Fruit fly (Drosophila melanogaster) whole organism, embryonic: ENCODE data around the gene spg.

ENCODE experiments used
- CG10267 ChIP-seq: fragments of 200-800 bp; sonication (Bioruptor generic); optimal IDR thresholded peaks from 2 replicates; lab custom pipeline; 2018; ENCODE audit warnings: missing biosample characterization, mild to moderate bottlenecking, missing genetic modification characterization, moderate library complexity
- CG10321 ChIP-seq: fragments of 200-800 bp; sonication (Bioruptor generic); IDR thresholded peaks from 2 replicates; pipeline ENCODE4 v1.3.6; 2022; ENCODE audit warnings: missing biosample characterization, missing genetic modification characterization
- CG11560 ChIP-seq: fragments of 200-800 bp; sonication (Bioruptor generic); IDR thresholded peaks from 3 replicates; pipeline ENCODE4 v1.3.6; 2022; ENCODE audit warnings: missing biosample characterization, missing genetic modification characterization
- CG12219 ChIP-seq: fragments of 200-800 bp; sonication (Bioruptor generic); optimal IDR thresholded peaks from 3 replicates; lab custom pipeline; 2018; ENCODE audit warnings: missing biosample characterization, mild to moderate bottlenecking, missing genetic modification characterization
- CG12391 ChIP-seq: fragments of 200-800 bp; sonication (Bioruptor generic); optimal IDR thresholded peaks from 3 replicates; lab custom pipeline; 2018; ENCODE audit warnings: missing biosample characterization, mild to moderate bottlenecking, missing genetic modification characterization, moderate library complexity
- CG12769 ChIP-seq: fragments of 200-800 bp; sonication (Bioruptor generic); optimal IDR thresholded peaks from 2 replicates; lab custom pipeline; 2019; ENCODE audit warnings: missing biosample characterization, mild to moderate bottlenecking, missing genetic modification characterization, moderate library complexity
- CG13123 ChIP-seq: fragments of 200-800 bp; sonication (Bioruptor generic); optimal IDR thresholded peaks from 2 replicates; lab custom pipeline; 2016; ENCODE audit warnings: missing biosample characterization, missing genetic modification characterization
- CG14014 ChIP-seq: fragments of 200-800 bp; sonication (Bioruptor generic); IDR thresholded peaks from 2 replicates; pipeline ENCODE4 v1.3.6; 2022; ENCODE audit warnings: missing biosample characterization, missing genetic modification characterization
- CG14050 ChIP-seq: fragments of 200-800 bp; sonication (Bioruptor generic); IDR thresholded peaks from 3 replicates; pipeline ENCODE4 v1.3.6; 2022; ENCODE audit warnings: missing biosample characterization, missing genetic modification characterization
- CG14860 ChIP-seq: fragments of 200-800 bp; sonication (Bioruptor generic); IDR thresholded peaks from 3 replicates; pipeline ENCODE4 v1.3.6; 2022; ENCODE audit warnings: missing biosample characterization, missing genetic modification characterization; ENCODE audit not compliant: partially characterized antibody
- CG17612 ChIP-seq: fragments of 200-800 bp; sonication (Bioruptor generic); IDR thresholded peaks from 2 replicates; pipeline ENCODE4 v1.3.6; 2022; ENCODE audit warnings: missing biosample characterization, missing genetic modification characterization
- CG2120 ChIP-seq: fragments of 200-800 bp; sonication (Bioruptor generic); optimal IDR thresholded peaks from 3 replicates; lab custom pipeline; 2016; ENCODE audit warnings: missing biosample characterization, missing genetic modification characterization
- CG2202 ChIP-seq: fragments of 200-800 bp; sonication (Bioruptor generic); optimal IDR thresholded peaks from 2 replicates; lab custom pipeline; 2018; ENCODE audit warnings: missing biosample characterization, mild to moderate bottlenecking, missing genetic modification characterization
- CG2712 ChIP-seq: fragments of 200-800 bp; optimal IDR thresholded peaks from 3 replicates; lab custom pipeline; 2019; ENCODE audit warnings: missing biosample characterization, mild to moderate bottlenecking, missing genetic modification characterization, moderate library complexity
- CG32767 ChIP-seq: fragments of 200-800 bp; sonication (Bioruptor generic); IDR thresholded peaks from 2 replicates; pipeline ENCODE4 v1.3.6; 2022; ENCODE audit warnings: missing biosample characterization, missing genetic modification characterization
- CG34422 ChIP-seq: fragments of 200-800 bp; sonication (Bioruptor generic); IDR thresholded peaks from 3 replicates; pipeline ENCODE4 v1.3.6; 2022; ENCODE audit warnings: missing biosample characterization, missing genetic modification characterization
- CG43689 ChIP-seq: fragments of 200-800 bp; sonication (Bioruptor generic); IDR thresholded peaks from 2 replicates; pipeline ENCODE4 v1.3.6; 2022; ENCODE audit warnings: missing biosample characterization, missing genetic modification characterization
- CG6175 ChIP-seq: fragments of 200-800 bp; sonication (Bioruptor generic); IDR thresholded peaks from 3 replicates; pipeline ENCODE4 v1.3.6; 2022; ENCODE audit warnings: missing biosample characterization, missing genetic modification characterization
- CG7271 ChIP-seq: fragments of 200-800 bp; sonication (Bioruptor generic); optimal IDR thresholded peaks from 2 replicates; lab custom pipeline; 2018; ENCODE audit warnings: missing biosample characterization, mild to moderate bottlenecking, missing genetic modification characterization, moderate library complexity
- CG7987 ChIP-seq: fragments of 200-800 bp; sonication (Bioruptor generic); optimal IDR thresholded peaks from 2 replicates; lab custom pipeline; 2018; ENCODE audit warnings: missing biosample characterization, mild to moderate bottlenecking, missing genetic modification characterization, moderate library complexity
- Chrac-16 ChIP-seq: fragments of 200-800 bp; sonication (Bioruptor generic); optimal IDR thresholded peaks from 3 replicates; lab custom pipeline; 2016; ENCODE audit warnings: missing biosample characterization, missing genetic modification characterization
- D19B ChIP-seq: fragments of 200-800 bp; sonication (Bioruptor generic); optimal IDR thresholded peaks from 2 replicates; lab custom pipeline; 2017; ENCODE audit warnings: missing biosample characterization, mild to moderate bottlenecking, missing genetic modification characterization
- Drgx ChIP-seq: fragments of 200-800 bp; sonication (Bioruptor generic); IDR thresholded peaks from 2 replicates; pipeline ENCODE4 v1.3.6; 2022; ENCODE audit warnings: missing biosample characterization, missing genetic modification characterization
- E2f1 ChIP-seq: fragments of 200-800 bp; sonication (Bioruptor generic); IDR thresholded peaks from 2 replicates; pipeline ENCODE4 v1.3.6; 2022; ENCODE audit warnings: missing biosample characterization, missing genetic modification characterization
- Lhr ChIP-seq: fragments of 200-800 bp; sonication (Bioruptor generic); optimal IDR thresholded peaks from 3 replicates; lab custom pipeline; 2017; ENCODE audit warnings: mild to moderate bottlenecking, missing biosample characterization, missing genetic modification reagents, missing genetic modification characterization
- Ravus ChIP-seq: fragments of 200-800 bp; sonication (Bioruptor generic); IDR thresholded peaks from 2 replicates; pipeline ENCODE4 v1.3.6; 2022; ENCODE audit warnings: missing biosample characterization, missing genetic modification characterization
- Ssrp ChIP-seq: fragments of 200-800 bp; sonication (Bioruptor generic); optimal IDR thresholded peaks from 2 replicates; lab custom pipeline; 2018; ENCODE audit warnings: missing biosample characterization, mild to moderate bottlenecking, missing genetic modification characterization, moderate library complexity
- Taf1 ChIP-seq: fragments of 200-800 bp; sonication (Bioruptor generic); IDR thresholded peaks from 2 replicates; pipeline ENCODE4 v1.3.6; 2022; ENCODE audit warnings: missing biosample characterization, missing genetic modification characterization
- Usf ChIP-seq: fragments of 200-800 bp; sonication (Bioruptor generic); optimal IDR thresholded peaks from 2 replicates; lab custom pipeline; 2017; ENCODE audit warnings: missing genotype, missing biosample characterization, missing genetic modification characterization
- az2 ChIP-seq: fragments of 200-800 bp; sonication (Bioruptor generic); optimal IDR thresholded peaks from 3 replicates; lab custom pipeline; 2016; ENCODE audit warnings: missing biosample characterization, missing genetic modification characterization
- crc ChIP-seq: fragments of 200-800 bp; sonication (Bioruptor generic); optimal IDR thresholded peaks from 2 replicates; lab custom pipeline; 2016; ENCODE audit warnings: missing biosample characterization, missing genetic modification characterization
- cwo ChIP-seq: fragments of 200-800 bp; sonication (Bioruptor generic); optimal IDR thresholded peaks from 3 replicates; lab custom pipeline; 2017; ENCODE audit warnings: missing biosample characterization, missing genetic modification characterization, mild to moderate bottlenecking, moderate library complexity, missing genetic modification reagents
- dm ChIP-seq: fragments of 200-800 bp; sonication (Bioruptor generic); optimal IDR thresholded peaks from 3 replicates; lab custom pipeline; 2016; ENCODE audit warnings: missing biosample characterization, missing genetic modification characterization
- dmrt99B ChIP-seq: fragments of 200-800 bp; sonication (Bioruptor generic); optimal IDR thresholded peaks from 2 replicates; lab custom pipeline; 2018; ENCODE audit warnings: missing biosample characterization, mild to moderate bottlenecking, missing genetic modification characterization, moderate library complexity
- fd96Cb ChIP-seq: fragments of 200-800 bp; sonication (Bioruptor generic); optimal IDR thresholded peaks from 2 replicates; lab custom pipeline; 2018; ENCODE audit warnings: missing biosample characterization, mild to moderate bottlenecking, missing genetic modification characterization, moderate library complexity
- fru ChIP-seq: fragments of >200 bp; optimal IDR thresholded peaks from 2 replicates; lab custom pipeline; 2017
- ftz-f1 ChIP-seq: fragments of 200-800 bp; sonication (Bioruptor generic); optimal IDR thresholded peaks from 2 replicates; lab custom pipeline; 2016; ENCODE audit warnings: missing biosample characterization, missing genetic modification characterization
- gem ChIP-seq: fragments of 200-800 bp; sonication (Bioruptor generic); optimal IDR thresholded peaks from 2 replicates; lab custom pipeline; 2019; ENCODE audit warnings: missing biosample characterization, mild to moderate bottlenecking, missing genetic modification characterization, moderate library complexity
- grn ChIP-seq: fragments of 200-800 bp; sonication (Bioruptor generic); optimal IDR thresholded peaks from 3 replicates; lab custom pipeline; 2017; ENCODE audit warnings: missing biosample characterization, missing genetic modification characterization
- inv ChIP-seq: fragments of 200-800 bp; sonication (Bioruptor generic); IDR thresholded peaks from 2 replicates; pipeline ENCODE4 v1.3.6; 2022; ENCODE audit warnings: missing biosample characterization, missing genetic modification characterization; ENCODE audit not compliant: partially characterized antibody
- lbe ChIP-seq: fragments of 200-800 bp; sonication (Bioruptor generic); optimal IDR thresholded peaks from 2 replicates; lab custom pipeline; 2016; ENCODE audit warnings: missing biosample characterization, mild to moderate bottlenecking, missing genetic modification characterization
- nom ChIP-seq: fragments of 200-800 bp; sonication (Bioruptor generic); optimal IDR thresholded peaks from 2 replicates; lab custom pipeline; 2017; ENCODE audit warnings: missing biosample characterization, missing genetic modification characterization, mild to moderate bottlenecking, moderate library complexity, missing genetic modification reagents
- peb ChIP-seq: fragments of 200-800 bp; sonication (Bioruptor generic); IDR thresholded peaks from 2 replicates; pipeline ENCODE4 v1.3.6; 2022; ENCODE audit warnings: missing biosample characterization, missing genetic modification characterization
- pfk ChIP-seq: fragments of 200-800 bp; sonication (Bioruptor generic); optimal IDR thresholded peaks from 2 replicates; lab custom pipeline; 2018; ENCODE audit warnings: missing biosample characterization, mild to moderate bottlenecking, missing genetic modification characterization, moderate library complexity
- prd ChIP-seq, 3 experiments: fragments of >200 bp in 2 of 3; fragments of 200-800 bp in 1 of 3; sonication (Bioruptor generic) in 1 of 3; optimal IDR thresholded peaks in 2 of 3; IDR thresholded peaks in 1 of 3; 2 replicates in 2 of 3; 3 replicates in 1 of 3; pipeline versions ENCODE4 v1.3.6 to Lab custom; 2017 to 2022; ENCODE audit warnings: missing biosample characterization in 1 of 3, missing genetic modification characterization in 1 of 3
- ranshi ChIP-seq: fragments of 200-800 bp; sonication (Bioruptor generic); IDR thresholded peaks from 2 replicates; pipeline ENCODE4 v1.3.6; 2022; ENCODE audit warnings: missing biosample characterization, missing genetic modification characterization
- row ChIP-seq: fragments of 200-800 bp; sonication (Bioruptor generic); IDR thresholded peaks from 3 replicates; pipeline ENCODE4 v1.3.6; 2022; ENCODE audit warnings: missing biosample characterization, missing genetic modification characterization
- shn ChIP-seq: fragments of 200-800 bp; sonication (Bioruptor generic); optimal IDR thresholded peaks from 3 replicates; lab custom pipeline; 2016; ENCODE audit warnings: missing biosample characterization, missing genetic modification characterization
- tll ChIP-seq, 2 experiments: fragments of 200-800 bp in 1 of 2; fragments of >200 bp in 1 of 2; sonication (Bioruptor generic) in 1 of 2; optimal IDR thresholded peaks; 2 replicates each; lab custom pipeline; 2017 to 2019; ENCODE audit warnings: missing biosample characterization in 2 of 2, missing genetic modification characterization in 2 of 2, mild to moderate bottlenecking in 1 of 2, moderate library complexity in 1 of 2
- z ChIP-seq: fragments of 200-800 bp; sonication (Bioruptor generic); IDR thresholded peaks from 3 replicates; pipeline ENCODE4 v1.3.6; 2022; ENCODE audit warnings: missing biosample characterization, missing genetic modification characterization

The spg gene

DNA sequence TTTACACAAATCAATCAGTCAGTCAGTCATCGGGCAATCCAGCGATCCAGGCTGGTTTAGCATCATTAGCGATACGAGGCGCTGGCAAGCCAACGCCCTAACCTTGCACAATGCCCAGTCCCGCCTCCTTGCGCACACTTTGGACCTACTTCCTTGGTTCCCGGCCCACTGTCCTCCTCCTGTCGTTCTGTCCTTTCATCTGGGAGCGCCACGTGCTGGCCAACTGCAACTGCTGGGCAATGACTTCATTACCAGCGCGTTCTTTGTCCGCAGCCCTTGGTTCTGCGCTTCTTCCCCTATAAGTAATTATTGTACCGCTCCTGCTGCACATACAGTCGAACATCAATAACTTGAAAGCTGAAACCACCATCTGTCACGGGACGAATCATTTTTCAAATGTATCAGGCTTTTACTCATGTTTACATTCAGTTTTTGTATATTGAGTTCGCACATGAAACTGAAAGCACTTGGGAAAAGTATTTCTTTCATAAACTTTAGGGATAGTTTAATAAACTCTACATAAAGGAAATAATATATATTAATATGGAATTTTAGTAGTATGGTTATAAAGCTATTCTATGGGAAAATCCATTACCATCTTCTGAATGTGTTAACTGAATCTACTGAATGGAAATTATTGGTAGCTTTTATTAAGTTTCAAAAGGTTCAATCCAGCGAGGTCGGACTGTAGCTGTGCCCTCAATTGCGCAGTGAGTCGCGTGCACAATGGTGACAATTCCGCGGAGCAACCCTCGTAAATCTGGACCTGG, 2.7 kb downstream of the spg start (continued):
- TF ChIP-seq fd96Cb (peak; percentile 0), CG12769 (no peak), CG14014 (GFP tag; lab: Robert Waterston, UW) (no peak), CG11560 (no peak), ranshi (GFP tag; lab: Robert Waterston, UW) (no peak), Usf (no peak), fru (lab: Kevin White, UChicago) (no peak), CG14860 (GFP tag; lab: Robert Waterston, UW) (no peak), CG7271 (tag; lab: Kevin White, UChicago) (no peak), CG32767 (no peak), Chrac-16 (GFP tag; lab: Kevin White, UChicago) (no peak), Ravus (GFP tag; lab: Robert Waterston, UW) (no peak), CG43689 (no peak), CG10267 (tag; lab: Kevin White, UChicago) (peak; percentile 10), lbe (GFP tag; lab: Kevin White, UChicago) (no peak), az2 (peak; percentile 15), CG12219 (GFP tag; lab: Kevin White, UChicago) (no peak), gem (tag; lab: Kevin White, UChicago) (peak; percentile 56), E2f1 (GFP tag; lab: Robert Waterston, UW) (no peak), CG34422 (GFP tag; lab: Robert Waterston, UW) (no peak), Ssrp (peak; percentile 32), grn (GFP tag; lab: Kevin White, UChicago) (no peak), CG12391 (tag; lab: Kevin White, UChicago) (peak; percentile 15), inv (GFP tag; lab: Robert Waterston, UW) (no peak), CG2202 (tag; lab: Kevin White, UChicago) (no peak), peb (GFP tag; lab: Robert Waterston, UW) (no peak), shn (GFP tag; lab: Kevin White, UChicago) (no peak), CG2120 (GFP tag; lab: Kevin White, UChicago) (no peak), CG13123 (GFP tag; lab: Kevin White, UChicago) (no peak), CG10321 (GFP tag; lab: Robert Waterston, UW) (no peak), crc (GFP tag; lab: Kevin White, UChicago) (no peak), CG17612 (GFP tag; lab: Robert Waterston, UW) (no peak), cwo (GFP tag; lab: Kevin White, UChicago) (no peak), tll (GFP tag; optimal IDR thresholded peaks at IDR 0.05; lab: Kevin White, UChicago) (no peak), ftz-f1 (no peak), CG14050 (GFP tag; lab: Robert Waterston, UW) (no peak), pfk (no peak), dmrt99B (peak; percentile 34), Lhr (GFP tag; lab: Kevin White, UChicago) (no peak), Taf1 (no peak), Drgx (GFP tag; lab: Robert Waterston, UW) (no peak), nom (GFP tag; lab: Kevin White, UChicago) (peak; percentile 3), CG2712 (peak; percentile 24), dm (GFP tag; lab: Kevin White, UChicago) (no peak), row (GFP tag; lab: Robert Waterston, UW) (peak; percentile 47; the same call in 2 of the 3 replicates), z (no peak), D19B (GFP tag; lab: Kevin White, UChicago) (no peak), CG6175 (GFP tag; lab: Robert Waterston, UW) (no peak), CG7987 (GFP tag; lab: Kevin White, UChicago) (no peak), prd (optimal IDR thresholded peaks at IDR 0.05; lab: Kevin White, UChicago) (no peak), prd (GFP tag; IDR thresholded peaks at IDR 0.05; lab: Robert Waterston, UW) (no peak)
